Worm (Caenorhabditis elegans): ENCODE data around the gene nhr-234.

Gene nhr-234

ce11 chrII:12673311-12673710, 36.8 kb downstream of the nhr-234 start:
- no peak for TF ChIP-seq ceh-16 (tag; optimal IDR thresholded peaks at IDR 0.05)
- TF ChIP-seq nhr-25 (tag; optimal IDR thresholded peaks at IDR 0.05) = no peak
- no peak for TF ChIP-seq lsy-12 (tag; optimal IDR thresholded peaks at IDR 0.05)
- no peak for TF ChIP-seq nhr-28 (tag; optimal IDR thresholded peaks at IDR 0.05)
- no peak for TF ChIP-seq nhr-23 (tag; optimal IDR thresholded peaks at IDR 0.05)
- no peak for TF ChIP-seq daf-12 (tag; optimal IDR thresholded peaks at IDR 0.05)
- no peak for TF ChIP-seq unc-62 (GFP tag; optimal IDR thresholded peaks at IDR 0.05)
- TF ChIP-seq nfya-1 (tag; optimal IDR thresholded peaks at IDR 0.05; ENCODE audit: insufficient read depth) = no peak
- TF ChIP-seq snpc-4 (tag; optimal IDR thresholded peaks at IDR 0.05) = no peak
- TF ChIP-seq ceh-82 (tag; optimal IDR thresholded peaks at IDR 0.05) = no peak
- TF ChIP-seq nhr-237 (tag; optimal IDR thresholded peaks at IDR 0.05) = no peak

ce11 chrII:12677710-12677974, 41.2 kb downstream of the nhr-234 start, which contains the start of gene Y38E10A.22:
TSS of gene Y38E10A.22 (minus strand) at chrII:12677810.
- TF ChIP-seq zag-1 (tag; optimal IDR thresholded peaks at IDR 0.05) (no peak), nhr-23 (tag; optimal IDR thresholded peaks at IDR 0.05) (no peak), ceh-82 (tag; optimal IDR thresholded peaks at IDR 0.05) (no peak), nhr-67 (tag; optimal IDR thresholded peaks at IDR 0.05) (no peak), pqm-1 (tag; optimal IDR thresholded peaks at IDR 0.05) (no peak), tbx-2 (tag; optimal IDR thresholded peaks at IDR 0.05) (no peak), sea-2 (GFP tag; optimal IDR thresholded peaks at IDR 0.05) (no peak), nhr-76 (tag; optimal IDR thresholded peaks at IDR 0.05) (no peak), fkh-10 (GFP tag; optimal IDR thresholded peaks at IDR 0.05) (no peak), elt-3 (tag; optimal IDR thresholded peaks at IDR 0.05) (no peak)

- TF ChIP-seq ceh-9 (tag; optimal IDR thresholded peaks at IDR 0.05) (no peak), mdl-1 (tag; optimal IDR thresholded peaks at IDR 0.05) (no peak), eor-1 (tag; optimal IDR thresholded peaks at IDR 0.05) (peak in 1 of 2 experiments; percentile 53), nfya-1 (tag; optimal IDR thresholded peaks at IDR 0.05; ENCODE audit: insufficient read depth) (peak; percentile 76), elt-3 (tag; optimal IDR thresholded peaks at IDR 0.05) (peak in 1 of 3 experiments; percentile 17), R02D3.7 (tag; optimal IDR thresholded peaks at IDR 0.05) (peak; percentile 73), elt-2 (tag; optimal IDR thresholded peaks at IDR 0.05) (peak; percentile 27), pqm-1 (tag; optimal IDR thresholded peaks at IDR 0.05) (peak; percentile 56), snpc-4 (tag; optimal IDR thresholded peaks at IDR 0.05) (peak; percentile 89), lsy-12 (tag; optimal IDR thresholded peaks at IDR 0.05) (peak; percentile 68), hmg-11 (tag; optimal IDR thresholded peaks at IDR 0.05) (peak; percentile 25), lin-15B (tag; optimal IDR thresholded peaks at IDR 0.05) (peak; percentile 89), ztf-4 (tag; optimal IDR thresholded peaks at IDR 0.05) (no peak), nhr-43 (tag; optimal IDR thresholded peaks at IDR 0.05; ENCODE audit: poor library complexity, severe bottlenecking) (peak; percentile 91), nhr-23 (tag; optimal IDR thresholded peaks at IDR 0.05) (peak; percentile 88), ceh-28 (tag; optimal IDR thresholded peaks at IDR 0.05) (peak; percentile 85), lin-39 (tag; optimal IDR thresholded peaks at IDR 0.05) (peak; percentile 5), fkh-10 (GFP tag; optimal IDR thresholded peaks at IDR 0.05) (peak; percentile 42), skn-1 (tag; optimal IDR thresholded peaks at IDR 0.05) (peak; percentile 21), jun-1 (tag; optimal IDR thresholded peaks at IDR 0.05) (peak; percentile 13), pha-4 (tag; optimal IDR thresholded peaks at IDR 0.05) (peak; percentile 87), egl-27 (tag; optimal IDR thresholded peaks at IDR 0.05) (no peak), nhr-25 (tag; optimal IDR thresholded peaks at IDR 0.05) (peak; percentile 77), unc-62 (GFP tag; optimal IDR thresholded peaks at IDR 0.05) (no peak), nhr-11 (tag; optimal IDR thresholded peaks at IDR 0.05) (peak; percentile 57)
These were observed 41.7 kb downstream of the nhr-234 start for ce11 chrII:12677975-12678866.

- TF ChIP-seq tbx-2 (tag; optimal IDR thresholded peaks at IDR 0.05) (no peak), nhr-77 (tag; optimal IDR thresholded peaks at IDR 0.05) (no peak), hmg-11 (tag; optimal IDR thresholded peaks at IDR 0.05) (no peak), jun-1 (tag; optimal IDR thresholded peaks at IDR 0.05) (no peak), nhr-67 (tag; optimal IDR thresholded peaks at IDR 0.05) (no peak), lin-39 (tag; optimal IDR thresholded peaks at IDR 0.05) (no peak), ceh-82 (tag; optimal IDR thresholded peaks at IDR 0.05) (no peak), daf-12 (tag; optimal IDR thresholded peaks at IDR 0.05) (no peak), mml-1 (tag; optimal IDR thresholded peaks at IDR 0.05) (no peak), ZK546.5 (tag; optimal IDR thresholded peaks at IDR 0.05) (no peak), nhr-23 (tag; optimal IDR thresholded peaks at IDR 0.05) (no peak), lin-15B (tag; optimal IDR thresholded peaks at IDR 0.05) (no peak), ceh-9 (tag; optimal IDR thresholded peaks at IDR 0.05) (no peak), sea-2 (GFP tag; optimal IDR thresholded peaks at IDR 0.05) (no peak), elt-3 (tag; optimal IDR thresholded peaks at IDR 0.05) (no peak), egl-27 (tag; optimal IDR thresholded peaks at IDR 0.05) (no peak), lsy-12 (tag; optimal IDR thresholded peaks at IDR 0.05) (no peak), fkh-2 (tag; optimal IDR thresholded peaks at IDR 0.05) (no peak), mdl-1 (tag; optimal IDR thresholded peaks at IDR 0.05) (no peak), ztf-11 (tag; optimal IDR thresholded peaks at IDR 0.05) (no peak)
These were observed 42.3 kb downstream of the nhr-234 start, which contains the start of gene Y38E10A.24 for ce11 chrII:12678867-12679134. TSS of gene Y38E10A.24 (plus strand) at chrII:12679035.
